Fruit fly (Drosophila melanogaster) whole organism, embryonic: ENCODE measurements around the gene CG12123.

Experiments used
- CG10209 ChIP-seq: fragments of 200-800 bp; sonication (Bioruptor generic); optimal IDR thresholded peaks from 3 replicates; lab custom pipeline; 2017; ENCODE audit warnings: missing biosample characterization, mild to moderate bottlenecking, missing genetic modification characterization, missing genetic modification reagents
- CG10654 ChIP-seq: fragments of 200-800 bp; sonication (Bioruptor generic); optimal IDR thresholded peaks from 2 replicates; lab custom pipeline; 2016; ENCODE audit warnings: missing biosample characterization, missing genetic modification characterization
- CG11723 ChIP-seq: fragments of 200-800 bp; sonication (Bioruptor generic); optimal IDR thresholded peaks from 2 replicates; lab custom pipeline; 2017; ENCODE audit warnings: missing biosample characterization, mild to moderate bottlenecking, missing genetic modification characterization
- CG15073 ChIP-seq: fragments of 200-800 bp; sonication (Bioruptor generic); optimal IDR thresholded peaks from 2 replicates; lab custom pipeline; 2016; ENCODE audit warnings: missing biosample characterization, missing genetic modification characterization
- CG15696 ChIP-seq: fragments of 200-800 bp; sonication (Bioruptor generic); optimal IDR thresholded peaks from 2 replicates; lab custom pipeline; 2019; ENCODE audit warnings: missing biosample characterization, mild to moderate bottlenecking, missing genetic modification characterization, moderate library complexity
- CG1603 ChIP-seq: fragments of 200-800 bp; sonication (Bioruptor generic); optimal IDR thresholded peaks from 2 replicates; lab custom pipeline; 2019; ENCODE audit warnings: missing biosample characterization, mild to moderate bottlenecking, missing genetic modification characterization, moderate library complexity
- CG32767 ChIP-seq: fragments of 200-800 bp; sonication (Bioruptor generic); IDR thresholded peaks from 2 replicates; pipeline ENCODE4 v1.3.6; 2022; ENCODE audit warnings: missing biosample characterization, missing genetic modification characterization
- CG33213 ChIP-seq: fragments of 200-800 bp; sonication (Bioruptor generic); optimal IDR thresholded peaks from 3 replicates; lab custom pipeline; 2016; ENCODE audit warnings: missing biosample characterization, missing genetic modification characterization
- CG4282 ChIP-seq: fragments of 200-800 bp; sonication (Bioruptor generic); optimal IDR thresholded peaks from 2 replicates; lab custom pipeline; 2016; ENCODE audit warnings: missing biosample characterization, missing genetic modification characterization
- CG4328 ChIP-seq: fragments of 200-800 bp; sonication (Bioruptor generic); optimal IDR thresholded peaks from 3 replicates; lab custom pipeline; 2017; ENCODE audit warnings: missing biosample characterization, missing genetic modification reagents, missing genetic modification characterization
- CG43689 ChIP-seq: fragments of 200-800 bp; sonication (Bioruptor generic); IDR thresholded peaks from 2 replicates; pipeline ENCODE4 v1.3.6; 2022; ENCODE audit warnings: missing biosample characterization, missing genetic modification characterization
- CG6791 ChIP-seq: fragments of 200-800 bp; sonication (Bioruptor generic); IDR thresholded peaks from 3 replicates; pipeline ENCODE4 v1.3.6; 2022; ENCODE audit warnings: missing biosample characterization, missing genetic modification characterization; ENCODE audit not compliant: partially characterized antibody
- CG6813 ChIP-seq: fragments of 200-800 bp; sonication (Bioruptor generic); optimal IDR thresholded peaks from 2 replicates; lab custom pipeline; 2017; ENCODE audit warnings: missing biosample characterization, missing genetic modification characterization, mild to moderate bottlenecking, moderate library complexity, missing genetic modification reagents
- CG7839 ChIP-seq: fragments of 200-800 bp; sonication (Bioruptor generic); optimal IDR thresholded peaks from 3 replicates; lab custom pipeline; 2018; ENCODE audit warnings: missing biosample characterization, mild to moderate bottlenecking, missing genetic modification characterization, moderate library complexity
- CG8290 ChIP-seq, 3 experiments: fragments of 200-800 bp; sonication (Bioruptor generic); optimal IDR thresholded peaks; 2 replicates each; lab custom pipeline; 2016 to 2019; ENCODE audit warnings: missing biosample characterization in 3 of 3, missing genetic modification characterization in 3 of 3, mild to moderate bottlenecking in 2 of 3, moderate library complexity in 1 of 3
- CG8388 ChIP-seq: fragments of 200-800 bp; sonication (Bioruptor generic); optimal IDR thresholded peaks from 2 replicates; lab custom pipeline; 2019; ENCODE audit warnings: missing biosample characterization, mild to moderate bottlenecking, missing genetic modification characterization, moderate library complexity
- CG9727 ChIP-seq: fragments of 200-800 bp; sonication (Bioruptor generic); optimal IDR thresholded peaks from 3 replicates; lab custom pipeline; 2017; ENCODE audit warnings: missing biosample characterization, mild to moderate bottlenecking, missing genetic modification characterization
- CHES-1-like ChIP-seq: fragments of 200-800 bp; sonication (Bioruptor generic); optimal IDR thresholded peaks from 2 replicates; lab custom pipeline; 2016; ENCODE audit warnings: missing biosample characterization, missing genetic modification characterization
- Camta ChIP-seq: fragments of 200-800 bp; sonication (Bioruptor generic); optimal IDR thresholded peaks from 2 replicates; lab custom pipeline; 2016; ENCODE audit warnings: missing biosample characterization, missing genetic modification characterization
- Dek ChIP-seq: fragments of 200-800 bp; sonication (Bioruptor generic); optimal IDR thresholded peaks from 3 replicates; lab custom pipeline; 2019; ENCODE audit warnings: missing biosample characterization, mild to moderate bottlenecking, missing genetic modification characterization, moderate library complexity
- E2f1 ChIP-seq: fragments of 200-800 bp; sonication (Bioruptor generic); IDR thresholded peaks from 2 replicates; pipeline ENCODE4 v1.3.6; 2022; ENCODE audit warnings: missing biosample characterization, missing genetic modification characterization
- Eip74EF ChIP-seq, 2 experiments: fragments of 200-800 bp in 1 of 2; fragments of >200 bp in 1 of 2; sonication (Bioruptor generic) in 1 of 2; optimal IDR thresholded peaks; 2 replicates each; lab custom pipeline; 2017 to 2019; ENCODE audit warnings: missing biosample characterization in 2 of 2, missing genetic modification characterization in 2 of 2, mild to moderate bottlenecking in 1 of 2, moderate library complexity in 1 of 2
- Ets97D ChIP-seq: fragments of 200-800 bp; sonication (Bioruptor generic); optimal IDR thresholded peaks from 3 replicates; lab custom pipeline; 2016; ENCODE audit warnings: missing biosample characterization, missing genetic modification characterization
- Kr ChIP-seq: fragments of 200-800 bp; sonication (Bioruptor generic); optimal IDR thresholded peaks from 2 replicates; lab custom pipeline; 2017; ENCODE audit warnings: missing biosample characterization, mild to moderate bottlenecking, missing genetic modification characterization
- Opbp ChIP-seq: fragments of 200-800 bp; sonication (Bioruptor generic); IDR thresholded peaks from 3 replicates; pipeline ENCODE4 v1.3.6; 2022; ENCODE audit warnings: missing biosample characterization, missing genetic modification characterization; ENCODE audit not compliant: partially characterized antibody
- Pdp1 ChIP-seq, 2 experiments: fragments of 200-800 bp; sonication (Bioruptor generic); optimal IDR thresholded peaks; 3 replicates each; lab custom pipeline; 2016; ENCODE audit warnings: missing biosample characterization in 2 of 2, missing genetic modification characterization in 2 of 2, mild to moderate bottlenecking in 1 of 2, moderate library complexity in 1 of 2
- Rx ChIP-seq: fragments of 200-800 bp; sonication (Bioruptor generic); IDR thresholded peaks from 2 replicates; pipeline ENCODE4 v1.3.6; 2022; ENCODE audit warnings: missing biosample characterization, missing genetic modification characterization
- Side ChIP-seq: fragments of 200-800 bp; sonication (Bioruptor generic); optimal IDR thresholded peaks from 2 replicates; lab custom pipeline; 2016; ENCODE audit warnings: missing biosample characterization, missing genetic modification characterization
- ac ChIP-seq: fragments of 200-800 bp; sonication (Bioruptor generic); optimal IDR thresholded peaks from 3 replicates; lab custom pipeline; 2017; ENCODE audit warnings: missing biosample characterization, mild to moderate bottlenecking, missing genetic modification characterization
- ase ChIP-seq: fragments of 200-800 bp; sonication (Bioruptor generic); IDR thresholded peaks from 3 replicates; pipeline ENCODE4 v1.3.6; 2022; ENCODE audit warnings: missing biosample characterization, missing genetic modification characterization
- bowl ChIP-seq: fragments of 200-800 bp; sonication (Bioruptor generic); IDR thresholded peaks from 2 replicates; pipeline ENCODE4 v1.3.6; 2022; ENCODE audit warnings: missing biosample characterization, missing genetic modification characterization
- cad ChIP-seq: fragments of >200 bp; optimal IDR thresholded peaks from 2 replicates; lab custom pipeline; 2017; ENCODE audit warnings: missing biosample characterization, missing genetic modification characterization
- dpn ChIP-seq, 2 experiments: fragments of 200-800 bp; sonication (Bioruptor generic); optimal IDR thresholded peaks; 3 replicates each; lab custom pipeline; 2016; ENCODE audit warnings: missing biosample characterization in 2 of 2, missing genetic modification characterization in 2 of 2
- fd64A ChIP-seq: fragments of 200-800 bp; sonication (Bioruptor generic); optimal IDR thresholded peaks from 3 replicates; lab custom pipeline; 2018; ENCODE audit warnings: missing biosample characterization, mild to moderate bottlenecking, missing genetic modification characterization
- gem ChIP-seq: fragments of 200-800 bp; sonication (Bioruptor generic); optimal IDR thresholded peaks from 2 replicates; lab custom pipeline; 2019; ENCODE audit warnings: missing biosample characterization, mild to moderate bottlenecking, missing genetic modification characterization, moderate library complexity
- inv ChIP-seq: fragments of 200-800 bp; sonication (Bioruptor generic); IDR thresholded peaks from 2 replicates; pipeline ENCODE4 v1.3.6; 2022; ENCODE audit warnings: missing biosample characterization, missing genetic modification characterization; ENCODE audit not compliant: partially characterized antibody
- lmd ChIP-seq: fragments of 200-800 bp; sonication (Bioruptor generic); IDR thresholded peaks from 2 replicates; pipeline ENCODE4 v1.3.6; 2022; ENCODE audit warnings: missing biosample characterization, missing genetic modification characterization
- lola ChIP-seq, 3 experiments: fragments of >200 bp in 2 of 3; fragments of 200-800 bp in 1 of 3; sonication (Bioruptor generic) in 1 of 3; optimal IDR thresholded peaks; 2 replicates each; lab custom pipeline; 2017 to 2019; ENCODE audit warnings: missing biosample characterization in 3 of 3, missing genetic modification characterization in 3 of 3, mild to moderate bottlenecking in 1 of 3, moderate library complexity in 1 of 3
- mam ChIP-seq: fragments of 200-800 bp; sonication (Bioruptor generic); optimal IDR thresholded peaks from 3 replicates; lab custom pipeline; 2016; ENCODE audit warnings: missing biosample characterization, missing genetic modification characterization
- nmo ChIP-seq: fragments of 200-800 bp; sonication (Bioruptor generic); optimal IDR thresholded peaks from 2 replicates; lab custom pipeline; 2018; ENCODE audit warnings: missing biosample characterization, mild to moderate bottlenecking, missing genetic modification characterization, moderate library complexity
- nom ChIP-seq: fragments of 200-800 bp; sonication (Bioruptor generic); optimal IDR thresholded peaks from 2 replicates; lab custom pipeline; 2017; ENCODE audit warnings: missing biosample characterization, missing genetic modification characterization, mild to moderate bottlenecking, moderate library complexity, missing genetic modification reagents
- prd ChIP-seq, 3 experiments: fragments of >200 bp in 2 of 3; fragments of 200-800 bp in 1 of 3; sonication (Bioruptor generic) in 1 of 3; optimal IDR thresholded peaks in 2 of 3; IDR thresholded peaks in 1 of 3; 2 replicates in 2 of 3; 3 replicates in 1 of 3; pipeline versions ENCODE4 v1.3.6 to Lab custom; 2017 to 2022; ENCODE audit warnings: missing biosample characterization in 1 of 3, missing genetic modification characterization in 1 of 3
- ranshi ChIP-seq: fragments of 200-800 bp; sonication (Bioruptor generic); IDR thresholded peaks from 2 replicates; pipeline ENCODE4 v1.3.6; 2022; ENCODE audit warnings: missing biosample characterization, missing genetic modification characterization
- salm ChIP-seq: fragments of 200-800 bp; sonication (Bioruptor generic); optimal IDR thresholded peaks from 2 replicates; lab custom pipeline; 2018; ENCODE audit warnings: missing biosample characterization, mild to moderate bottlenecking, missing genetic modification characterization
- sisA ChIP-seq: fragments of 200-800 bp; sonication (Bioruptor generic); IDR thresholded peaks from 2 replicates; pipeline ENCODE4 v1.3.6; 2022; ENCODE audit warnings: missing biosample characterization, missing genetic modification characterization
- slbo ChIP-seq: fragments of 200-800 bp; sonication (Bioruptor generic); IDR thresholded peaks from 2 replicates; pipeline ENCODE4 v1.3.6; 2022; ENCODE audit warnings: missing biosample characterization, missing genetic modification characterization
- so ChIP-seq: fragments of 200-800 bp; sonication (Bioruptor generic); IDR thresholded peaks from 3 replicates; pipeline ENCODE4 v1.3.6; 2022; ENCODE audit warnings: missing biosample characterization, missing genetic modification characterization
- ttk ChIP-seq: fragments of 200-800 bp; sonication (Bioruptor generic); IDR thresholded peaks from 2 replicates; pipeline ENCODE4 v2.1.2; 2022; ENCODE audit warnings: missing biosample characterization, missing genetic modification characterization
- vvl ChIP-seq: fragments of 200-800 bp; sonication (Bioruptor generic); IDR thresholded peaks from 2 replicates; pipeline ENCODE4 v1.3.6; 2022; ENCODE audit warnings: missing biosample characterization, missing genetic modification characterization
- wdn ChIP-seq: fragments of 200-800 bp; sonication (Bioruptor generic); IDR thresholded peaks from 2 replicates; pipeline ENCODE4 v1.3.6; 2022; ENCODE audit warnings: missing biosample characterization, missing genetic modification characterization

CG12123 gene

dm6 chrX:8416956-8417355 is 25.2 kb downstream of the CG12123 start (continued):
- no peak for TF ChIP-seq ranshi (GFP tag; lab: Robert Waterston, UW)
- TF ChIP-seq Eip74EF (GFP tag; optimal IDR thresholded peaks at IDR 0.05; lab: Kevin White, UChicago), result no peak
- TF ChIP-seq cad (GFP tag; lab: Kevin White, UChicago), result no peak
- TF ChIP-seq lola (GFP tag; optimal IDR thresholded peaks at IDR 0.05; lab: Kevin White, UChicago), result no peak
- no peak for TF ChIP-seq CHES-1-like
- peak; percentile 34 for TF ChIP-seq Side (GFP tag; lab: Kevin White, UChicago)
- TF ChIP-seq CG10654 (GFP tag; lab: Kevin White, UChicago), result no peak
- peak; percentile 34 for TF ChIP-seq gem (tag; lab: Kevin White, UChicago)
- TF ChIP-seq Opbp, result no peak
- TF ChIP-seq CG6813 (GFP tag; lab: Kevin White, UChicago), result no peak
- peak; percentile 11 for TF ChIP-seq mam (GFP tag; lab: Kevin White, UChicago)
- no peak for TF ChIP-seq CG1603 (tag; lab: Kevin White, UChicago)
- TF ChIP-seq Rx (GFP tag; lab: Robert Waterston, UW), result no peak
- TF ChIP-seq vvl (GFP tag; lab: Robert Waterston, UW), result no peak
- no peak for TF ChIP-seq Kr (GFP tag; lab: Kevin White, UChicago)
- peak in 1 of 2 experiments; percentile 52 for TF ChIP-seq dpn (GFP tag; optimal IDR thresholded peaks at IDR 0.05; lab: Kevin White, UChicago)
- no peak for TF ChIP-seq CG32767 (GFP tag; lab: Robert Waterston, UW)
- TF ChIP-seq CG7839 (tag; lab: Kevin White, UChicago), result peak; percentile 52
- no peak for TF ChIP-seq salm (tag; lab: Kevin White, UChicago)
- TF ChIP-seq prd (optimal IDR thresholded peaks at IDR 0.05; lab: Kevin White, UChicago), result no peak
- TF ChIP-seq prd (GFP tag; IDR thresholded peaks at IDR 0.05; lab: Robert Waterston, UW), result no peak
- no peak for TF ChIP-seq CG15696
- peak; percentile 21 to 48 for TF ChIP-seq Pdp1 (GFP tag; optimal IDR thresholded peaks at IDR 0.05; lab: Kevin White, UChicago)
- no peak for TF ChIP-seq CG43689 (GFP tag; lab: Robert Waterston, UW)
- no peak for TF ChIP-seq fd64A (GFP tag; lab: Kevin White, UChicago)
- no peak for TF ChIP-seq E2f1 (GFP tag; lab: Robert Waterston, UW)
- no peak for TF ChIP-seq CG33213 (GFP tag; lab: Kevin White, UChicago)
- no peak for TF ChIP-seq CG15073 (GFP tag; lab: Kevin White, UChicago)
- TF ChIP-seq Ets97D (GFP tag; lab: Kevin White, UChicago), result no peak
- TF ChIP-seq nom (GFP tag; lab: Kevin White, UChicago), result no peak
- TF ChIP-seq wdn (GFP tag; lab: Robert Waterston, UW), result no peak
- TF ChIP-seq Dek (tag; lab: Kevin White, UChicago), result no peak
- TF ChIP-seq Camta (GFP tag; lab: Kevin White, UChicago), result peak; percentile 60
- TF ChIP-seq ac (GFP tag; lab: Kevin White, UChicago), result no peak
- peak; percentile 39 for TF ChIP-seq lmd (GFP tag; lab: Robert Waterston, UW)
- no peak for TF ChIP-seq CG9727
- TF ChIP-seq sisA (GFP tag; lab: Robert Waterston, UW), result no peak
- no peak for TF ChIP-seq ase (GFP tag; lab: Robert Waterston, UW)
- TF ChIP-seq CG11723 (GFP tag; lab: Kevin White, UChicago), result no peak
- TF ChIP-seq ttk, result no peak
- no peak for TF ChIP-seq CG10209 (GFP tag; lab: Kevin White, UChicago)
- no peak for TF ChIP-seq CG6791
- peak; percentile 10 for TF ChIP-seq CG8290 (GFP tag; optimal IDR thresholded peaks at IDR 0.05; lab: Kevin White, UChicago)
- no peak for TF ChIP-seq CG8290 (tag; optimal IDR thresholded peaks at IDR 0.05; lab: Kevin White, UChicago)
- TF ChIP-seq nmo (GFP tag; lab: Kevin White, UChicago), result peak; percentile 63
- TF ChIP-seq CG4328, result no peak
- no peak for TF ChIP-seq CG4282 (GFP tag; lab: Kevin White, UChicago)
- no peak for TF ChIP-seq CG8388 (GFP tag; lab: Kevin White, UChicago)
- TF ChIP-seq inv (GFP tag; lab: Robert Waterston, UW), result no peak
- no peak for TF ChIP-seq so (GFP tag; lab: Robert Waterston, UW)
- TF ChIP-seq bowl (GFP tag; lab: Robert Waterston, UW), result no peak
- no peak for TF ChIP-seq slbo (GFP tag; lab: Robert Waterston, UW)
